Worm (Caenorhabditis elegans) whole organism, early embryonic: ENCODE data around the gene mab-10.

Experiments
- B0310.2 ChIP-seq: sonication (generic microtip); optimal IDR thresholded peaks from 2 replicates; lab custom pipeline; 2016; ENCODE audit warnings: mild to moderate bottlenecking, missing genetic modification characterization, missing compliant biosample characterization
- ama-1 ChIP-seq: fragments of 150-350 bp; optimal IDR thresholded peaks from 2 replicates; lab custom pipeline; 2014
- flt-1 ChIP-seq: fragments of 200-800 bp; sonication (Bioruptor generic); IDR thresholded peaks from 2 replicates; pipeline ENCODE4 v1.3.6; 2022; ENCODE audit warnings: missing genetic modification characterization, missing compliant biosample characterization
- hnd-1 ChIP-seq: sonication (generic microtip); optimal IDR thresholded peaks from 2 replicates; lab custom pipeline; 2016; ENCODE audit warnings: missing genetic modification characterization, missing compliant biosample characterization
- tbx-37 ChIP-seq: fragments of 200-800 bp; sonication (Bioruptor generic); conservative IDR thresholded peaks from 2 replicates; pipeline ENCODE4 v1.3.6; 2022; ENCODE audit warnings: missing genetic modification reagents, missing genetic modification characterization, missing compliant biosample characterization
- tra-4 ChIP-seq: sonication (generic microtip); optimal IDR thresholded peaks from 2 replicates; lab custom pipeline; 2017; ENCODE audit warnings: missing genetic modification characterization, missing compliant biosample characterization

DNA sequence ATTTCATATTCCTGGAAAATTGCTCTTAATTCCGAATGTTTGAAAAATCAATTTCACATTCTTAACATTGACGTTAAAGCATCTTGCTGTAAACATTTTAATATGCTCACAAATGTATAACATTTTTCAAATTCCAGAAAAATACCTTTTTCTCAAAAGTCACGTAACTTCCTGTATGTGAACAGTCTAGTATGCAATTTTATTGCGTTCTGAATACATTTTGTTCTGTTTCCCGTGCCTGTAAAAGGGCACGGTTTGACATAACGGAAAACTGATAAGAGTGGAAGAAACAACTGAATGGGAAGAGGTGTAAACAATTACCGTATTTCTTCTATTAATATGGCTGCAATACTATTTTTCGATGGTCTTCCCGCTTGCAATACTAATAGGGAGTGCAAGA is 45.0 kb upstream of the mab-10 start:
- TF ChIP-seq ama-1 (no peak), tbx-37 (GFP tag; lab: Robert Waterston, UW) (no peak), tra-4 (tag; lab: Kevin White, UChicago) (no peak), hnd-1 (tag; lab: Kevin White, UChicago) (no peak), flt-1 (GFP tag; lab: Robert Waterston, UW) (no peak), B0310.2 (tag; lab: Kevin White, UChicago) (no peak)
